Fruit fly (Drosophila melanogaster): ENCODE measurements around the gene uif.

uif gene

DNA sequence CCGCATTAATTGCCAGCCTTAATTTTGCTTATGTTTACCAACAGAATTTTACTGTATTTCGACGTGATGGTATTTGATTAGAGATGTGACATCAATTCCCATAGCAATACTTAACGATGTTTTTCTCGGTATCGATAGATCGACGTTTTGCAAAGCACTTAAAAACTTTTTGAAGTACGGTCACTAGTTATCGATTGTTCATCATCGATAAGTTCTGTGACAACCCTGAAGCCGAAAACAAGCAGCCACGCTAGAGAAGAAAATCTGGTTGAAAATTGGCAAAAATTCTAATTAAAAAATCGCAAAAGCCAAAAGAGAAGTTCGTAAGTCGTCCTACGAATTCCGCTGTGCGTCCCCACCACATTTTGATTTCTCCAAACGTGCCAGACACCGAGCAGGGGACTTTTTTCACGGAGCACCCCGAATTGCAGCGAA, 22.4 kb upstream of the uif start, which contains the start of the genes Rab30 and Caper:
Rab30 (minus strand) TSS at position 90 of the 435 bp plus-strand sequence.
Caper (plus strand) TSS at position 205 of the 435 bp plus-strand sequence.
- peak; percentile 16 for TF ChIP-seq noc (tag; optimal IDR thresholded peaks at IDR 0.05)

DNA sequence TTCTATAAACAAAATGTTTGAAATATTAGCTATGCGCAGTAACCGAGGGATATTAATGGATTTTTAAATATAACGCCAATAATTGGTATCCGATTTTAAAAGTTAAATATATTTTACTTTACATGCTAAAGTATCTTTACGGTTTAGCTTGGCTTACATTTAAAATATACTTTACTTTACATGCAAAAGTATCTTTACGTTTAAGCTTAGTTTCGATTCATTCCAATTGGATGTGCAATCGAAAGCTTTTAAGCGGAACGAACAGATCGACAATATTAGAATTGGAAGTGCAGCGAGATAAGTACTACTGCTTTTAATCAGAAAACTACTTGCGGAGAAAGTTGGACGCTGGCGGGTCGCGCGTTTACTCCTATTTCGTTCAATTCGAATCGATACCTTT, 18.8 kb upstream of the uif start:
- TF ChIP-seq noc (tag; optimal IDR thresholded peaks at IDR 0.05) = no peak

- no peak for TF ChIP-seq noc (tag; optimal IDR thresholded peaks at IDR 0.05)
Observed at dm6 chr2L:7028440-7028839, 18.3 kb upstream of the uif start.

DNA sequence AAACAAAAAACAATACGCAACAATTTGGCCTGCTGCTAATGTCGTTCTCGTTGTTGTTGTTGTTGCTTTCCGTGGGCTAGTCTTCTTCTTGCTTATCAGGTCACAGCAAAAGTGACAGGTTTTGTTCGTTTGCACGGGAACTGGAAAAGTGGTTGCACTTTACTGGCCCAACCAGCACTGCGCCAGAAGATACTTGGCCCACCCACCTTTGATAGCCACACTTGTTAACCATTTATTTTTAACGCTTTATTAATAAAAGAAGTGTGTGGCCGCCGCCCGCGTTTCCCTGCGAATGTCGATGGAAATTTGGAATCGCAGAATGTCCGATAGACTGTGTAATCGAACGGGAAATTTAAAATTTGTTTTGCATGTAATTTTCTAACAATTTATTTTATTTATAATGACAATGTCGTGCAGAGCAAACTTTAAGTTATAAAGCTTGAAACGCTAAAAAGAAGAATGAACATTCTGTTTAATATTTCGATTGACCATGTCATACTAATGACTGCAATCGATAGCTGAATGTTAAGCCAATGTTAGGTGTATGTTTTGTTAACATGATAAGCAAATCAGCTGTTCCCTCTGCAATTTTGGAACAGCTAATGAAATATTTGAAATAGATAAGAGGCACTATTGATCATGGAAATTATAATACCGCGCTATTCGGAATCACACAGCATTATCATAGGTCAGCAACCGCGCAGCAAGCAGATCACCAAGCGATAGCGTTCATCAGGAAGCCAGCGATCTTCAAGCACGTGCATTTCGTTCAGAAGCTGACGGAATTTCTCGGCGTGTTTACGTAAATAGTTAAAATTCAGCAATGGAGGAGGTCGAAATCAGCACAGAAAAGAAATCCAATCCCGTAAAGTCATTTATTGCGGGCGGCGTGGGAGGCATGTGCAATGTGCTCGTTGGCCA, 17.1 kb upstream of the uif start, which contains the start of the genes CG31908 and MME1:
CG31908 (minus strand) TSS at position 402 of the 921 bp plus-strand sequence.
MME1 (plus strand) TSS at position 539 of the 921 bp plus-strand sequence.
- TF ChIP-seq noc (tag; optimal IDR thresholded peaks at IDR 0.05) = no peak

DNA sequence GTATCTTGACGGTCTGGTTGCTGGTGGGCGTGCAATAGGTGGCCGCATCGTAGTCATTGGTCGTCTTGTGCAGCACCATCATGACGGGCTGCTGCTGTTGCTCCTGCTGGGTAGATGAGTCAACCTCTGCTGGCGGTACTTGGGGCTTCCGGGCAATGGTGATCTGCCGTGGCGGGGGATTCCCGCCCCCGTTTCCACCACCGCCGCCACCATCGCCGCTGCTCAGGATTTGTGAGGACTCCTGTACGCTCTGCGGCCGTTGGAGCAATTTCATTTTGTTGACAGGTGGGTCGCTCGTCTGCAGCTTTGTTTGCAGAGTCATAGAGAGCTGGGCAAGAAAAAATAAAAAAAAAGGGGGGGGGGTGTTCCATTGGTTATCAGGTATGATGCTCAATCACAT, 16.1 kb upstream of the uif start:
- TF ChIP-seq noc (tag; optimal IDR thresholded peaks at IDR 0.05) = no peak

dm6 chr2L:7025247-7025646, 15.1 kb upstream of the uif start:
- TF ChIP-seq noc (tag; optimal IDR thresholded peaks at IDR 0.05) = no peak

DNA sequence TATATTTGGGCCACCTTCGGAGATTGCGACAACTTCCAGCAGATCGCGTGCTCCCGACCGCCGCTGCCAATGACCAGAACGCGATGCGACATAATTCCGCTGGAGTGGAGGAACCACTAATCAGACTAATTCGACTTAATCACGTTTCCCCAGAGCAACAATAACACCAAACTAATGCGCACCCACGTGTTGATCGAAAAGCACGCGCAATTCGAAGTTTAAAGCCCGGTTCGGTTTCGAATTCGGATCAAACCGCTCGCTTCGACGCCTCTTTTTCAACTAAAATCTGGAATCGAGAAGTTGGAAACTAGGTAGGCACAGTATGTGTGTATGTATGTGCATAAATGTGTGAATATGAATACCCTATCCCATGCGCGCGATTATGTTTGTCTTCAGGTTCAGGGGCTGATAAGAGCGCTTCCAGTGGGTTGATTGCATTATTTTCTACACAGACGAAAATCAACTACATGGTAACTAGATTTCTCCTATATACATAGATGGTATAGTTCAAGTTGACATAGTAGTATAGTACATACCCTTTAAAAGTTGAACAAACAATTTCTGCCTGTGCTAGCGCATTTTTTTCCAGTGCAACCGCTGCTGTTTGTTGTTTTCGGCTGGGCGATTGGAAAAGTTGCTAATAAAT, 13.6 kb upstream of the uif start, which contains the start of gene Gart:
Gart (minus strand) TSS at position 285 of the 646 bp plus-strand sequence.
- peak; percentile 80 for TF ChIP-seq noc (tag; optimal IDR thresholded peaks at IDR 0.05)

DNA sequence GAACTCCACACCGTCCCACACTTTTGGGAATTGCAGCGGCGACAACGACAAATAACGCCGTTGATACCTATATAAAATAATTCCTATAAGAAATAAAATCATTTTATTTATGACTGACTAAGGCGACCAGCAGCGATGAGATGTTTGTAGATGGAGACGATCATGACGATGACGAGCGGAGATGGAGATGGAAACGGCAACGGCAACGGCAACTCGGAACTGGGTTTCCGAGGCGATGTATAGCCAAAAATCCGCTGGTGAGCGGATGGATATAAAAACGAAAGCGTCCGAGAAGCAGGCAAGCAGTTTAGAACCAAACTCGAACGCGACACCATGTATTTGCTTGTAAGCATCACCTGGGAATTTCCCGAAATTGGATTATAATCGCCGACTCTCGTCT, 11.2 kb upstream of the uif start, which contains the start of gene Pcp:
Pcp (plus strand) TSS at position 301 of the 400 bp plus-strand sequence.
- TF ChIP-seq noc (tag; optimal IDR thresholded peaks at IDR 0.05) = no peak

DNA sequence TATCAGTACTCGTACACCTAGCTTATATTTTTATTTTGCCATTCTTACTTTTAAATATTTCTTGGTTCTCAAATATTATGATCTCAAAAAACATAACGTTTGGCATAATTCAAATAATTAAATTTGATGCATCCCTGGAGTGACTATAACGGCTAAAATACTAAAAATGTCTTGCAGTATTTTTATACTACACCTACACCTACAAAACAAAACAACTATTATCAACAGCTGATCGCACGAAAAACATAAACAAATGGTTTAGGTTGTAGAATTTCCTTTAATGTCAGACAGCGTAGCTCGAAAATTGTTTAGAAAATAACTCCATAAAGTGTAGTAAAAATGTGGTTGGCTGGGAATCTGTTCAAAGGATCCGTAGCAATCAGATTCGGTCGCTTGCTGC, 3.0 kb upstream of the uif start, which contains the start of gene CG43322:
CG43322 (plus strand) TSS at position 240 of the 400 bp plus-strand sequence.
- no peak for TF ChIP-seq noc (tag; optimal IDR thresholded peaks at IDR 0.05)

- no peak for TF ChIP-seq noc (tag; optimal IDR thresholded peaks at IDR 0.05)
Observed at dm6 chr2L:7011962-7012361, 1.8 kb upstream of the uif start, which contains the start of gene CG43321. Gene CG43321, plus strand, starts transcription at chr2L:7012262.

DNA sequence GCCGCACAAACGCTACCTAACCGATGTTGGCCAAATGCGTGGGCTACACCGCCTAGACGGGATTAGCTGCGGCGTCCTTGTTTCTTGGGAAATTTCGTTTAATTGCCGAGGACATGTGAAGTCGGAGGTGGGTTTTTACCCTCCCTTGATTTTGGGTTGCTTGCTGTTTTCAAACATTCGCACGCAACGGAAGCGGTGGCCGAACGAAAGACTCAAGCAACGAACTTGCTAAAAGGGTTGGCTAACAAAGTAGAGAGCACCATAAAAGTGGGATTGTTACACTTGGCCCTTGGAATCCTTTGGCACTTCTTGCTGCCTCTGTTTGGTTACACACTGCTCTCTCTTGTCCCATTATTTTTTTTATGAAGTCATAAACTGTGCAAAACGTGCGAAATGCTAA, 354 bp upstream of the uif start:
- no peak for TF ChIP-seq noc (tag; optimal IDR thresholded peaks at IDR 0.05)

dm6 chr2L:7007564-7007963, 2.6 kb downstream of the uif start:
- TF ChIP-seq noc (tag; optimal IDR thresholded peaks at IDR 0.05) = no peak

- TF ChIP-seq noc (tag; optimal IDR thresholded peaks at IDR 0.05) = no peak
Observed at dm6 chr2L:7005489-7005888, 4.7 kb downstream of the uif start.

DNA sequence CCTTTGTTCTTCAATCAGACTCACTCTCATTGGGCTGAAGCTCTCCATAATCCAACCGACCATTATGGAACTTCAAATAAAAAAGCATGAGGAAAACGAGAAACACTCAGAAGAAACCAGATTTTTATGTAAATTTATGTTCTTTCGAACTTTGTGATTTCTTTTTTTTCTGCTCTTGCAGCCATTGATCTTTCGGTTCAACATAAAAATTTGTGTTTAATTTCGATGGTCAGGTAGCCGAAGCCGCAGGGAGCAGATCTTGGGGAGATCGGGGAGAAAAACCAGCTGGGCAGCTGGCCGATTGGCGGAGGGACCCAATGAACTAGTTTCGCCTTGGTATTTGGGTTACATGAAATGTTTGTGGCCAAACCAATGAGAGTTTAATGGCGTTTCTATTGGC, 5.9 kb downstream of the uif start:
- TF ChIP-seq noc (tag; optimal IDR thresholded peaks at IDR 0.05) = no peak

dm6 chr2L:6998736-6999135, 11.4 kb downstream of the uif start:
- no peak for TF ChIP-seq noc (tag; optimal IDR thresholded peaks at IDR 0.05)

DNA sequence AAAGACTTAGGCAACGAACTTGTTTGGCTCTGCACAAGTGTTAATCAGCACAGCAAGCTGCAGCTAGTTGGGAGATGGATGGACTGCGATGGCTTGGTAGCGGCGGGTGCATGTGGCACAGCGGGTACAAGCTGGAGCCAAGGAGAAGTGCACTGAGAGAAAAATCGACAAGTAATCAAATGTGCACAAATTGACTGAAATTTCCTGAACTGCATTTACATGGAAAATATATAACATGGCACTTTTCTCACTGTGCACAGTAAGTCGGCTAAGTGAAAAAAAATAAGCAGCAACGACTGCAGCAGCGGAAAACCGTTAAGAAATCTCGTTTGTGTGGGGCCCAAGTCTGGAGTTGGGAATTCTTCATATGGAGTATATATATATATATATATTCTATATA, 19.1 kb downstream of the uif start:
- TF ChIP-seq noc (tag; optimal IDR thresholded peaks at IDR 0.05) = no peak

Data from whole organism, larva.